Fruit fly (Drosophila melanogaster) ovary, adult (tissue): ENCODE measurements around the gene bora.
A peak's percentile ranks its signal among the peaks of the same experiment; 100 is the strongest.

ENCODE experiments used
- CG17801 ChIP-seq: fragments of 200-800 bp; optimal IDR thresholded peaks from 2 replicates; lab custom pipeline; 2019; ENCODE audit warnings: missing biosample characterization, mild to moderate bottlenecking, missing genetic modification characterization, moderate library complexity; ENCODE audit not compliant: partially characterized antibody

Gene bora

dm6 chr3L:18622422-18622739, at the start of gene bora:
Gene bora, plus strand, starts transcription at chr3L:18622692.
- TF ChIP-seq CG17801 (GFP tag; lab: Kevin White, UChicago), result no peak

dm6 chr3L:18588387-18588786, 34.1 kb upstream of the bora start, which contains the start of gene CG7271:
Gene CG7271, plus strand, starts transcription at chr3L:18588759.
- TF ChIP-seq CG17801 (GFP tag; lab: Kevin White, UChicago), result no peak

DNA sequence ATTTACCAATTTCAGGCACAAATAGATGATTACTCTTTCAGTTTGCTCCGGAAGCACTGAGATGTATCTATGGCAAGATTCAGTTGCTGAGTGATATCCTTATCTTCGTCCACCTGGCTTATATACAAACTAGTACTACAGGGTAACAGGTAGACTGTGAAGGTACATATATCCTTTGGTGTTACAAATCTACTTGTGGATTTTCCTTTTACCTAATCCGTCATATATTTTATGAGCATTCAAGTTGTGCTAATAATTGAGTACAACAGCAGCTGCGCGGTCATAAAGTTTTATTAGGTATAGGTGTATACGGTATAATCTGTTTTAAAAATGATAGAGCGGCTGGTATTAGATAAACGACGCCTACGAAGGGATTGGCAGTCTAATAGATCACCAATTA, 28.8 kb upstream of the bora start, which contains the start of gene term:
TSS of gene term (minus strand) at position 101 of the 400 bp plus-strand sequence.
- TF ChIP-seq CG17801 (GFP tag; lab: Kevin White, UChicago), result no peak

dm6 chr3L:18603125-18603524, 19.4 kb upstream of the bora start, which contains the start of gene CG18234:
Gene CG18234, plus strand, starts transcription at chr3L:18603425.
- no peak for TF ChIP-seq CG17801 (GFP tag; lab: Kevin White, UChicago)

DNA sequence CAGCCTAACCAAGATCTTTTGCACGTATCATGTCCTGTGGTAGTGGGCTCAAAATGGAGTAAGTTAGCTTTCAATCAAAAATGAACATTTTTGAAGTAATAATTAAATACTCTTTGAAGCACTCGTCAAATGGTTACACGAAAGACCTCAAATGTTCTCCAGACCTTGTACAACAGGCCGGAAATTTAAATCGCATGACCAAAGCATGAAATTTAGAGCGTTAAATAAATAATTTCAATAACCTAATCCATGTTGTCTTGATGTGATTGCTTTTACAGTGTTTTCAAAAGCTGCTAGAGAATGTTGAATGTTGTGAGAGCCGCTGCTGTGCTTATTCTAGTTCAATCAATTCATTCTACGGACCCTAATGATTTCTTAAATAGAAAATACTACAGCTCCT, 17.3 kb upstream of the bora start, which contains the start of gene CG18233:
TSS of gene CG18233 (plus strand) at position 301 of the 400 bp plus-strand sequence.
- no peak for TF ChIP-seq CG17801 (GFP tag; lab: Kevin White, UChicago)

DNA sequence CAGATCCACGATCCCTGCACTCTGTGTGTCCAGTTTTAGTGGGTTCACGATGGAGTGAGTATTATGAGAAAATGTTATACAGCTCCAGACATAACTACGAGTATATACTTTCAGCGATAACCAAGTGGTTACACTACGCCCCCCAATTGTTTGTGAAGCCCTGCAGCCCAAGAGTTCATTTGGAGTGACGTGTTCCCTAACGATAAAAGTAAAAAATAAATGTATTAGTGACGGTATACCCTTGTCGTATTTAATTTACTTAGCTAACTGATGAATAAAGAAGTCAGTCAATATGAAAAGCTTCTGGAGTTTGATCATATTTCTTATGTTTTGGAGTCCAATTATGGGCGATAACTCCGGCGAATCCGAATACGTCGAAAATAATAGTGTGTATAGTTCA, 15.3 kb upstream of the bora start, which contains the start of gene CG18231:
TSS of gene CG18231 (plus strand) at position 301 of the 400 bp plus-strand sequence.
- TF ChIP-seq CG17801 (GFP tag; lab: Kevin White, UChicago), result no peak

dm6 chr3L:18609320-18609719, 13.2 kb upstream of the bora start, which contains the start of gene CG32201:
Gene CG32201, plus strand, starts transcription at chr3L:18609620.
- no peak for TF ChIP-seq CG17801 (GFP tag; lab: Kevin White, UChicago)

DNA sequence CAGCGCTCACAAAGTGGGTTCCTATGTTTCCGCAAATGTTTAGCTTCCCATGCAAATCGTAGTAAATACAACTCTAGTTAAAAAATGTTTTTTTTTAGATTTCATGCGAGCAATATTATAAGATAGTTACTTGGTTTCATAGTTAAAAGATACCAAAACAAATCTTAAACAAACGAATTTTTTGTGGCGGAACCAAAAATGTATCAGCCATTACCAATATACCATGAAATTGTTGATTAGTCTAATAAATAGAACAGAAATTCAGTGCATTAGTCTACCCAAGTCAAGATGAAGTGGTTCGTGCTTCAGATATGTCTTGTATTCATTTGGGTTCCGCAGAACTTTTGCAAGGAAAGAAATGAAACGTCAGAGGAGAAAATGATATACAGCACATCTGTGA, 10.9 kb upstream of the bora start, which contains the start of gene CG32199:
TSS of gene CG32199 (plus strand) at position 301 of the 400 bp plus-strand sequence.
- TF ChIP-seq CG17801 (GFP tag; lab: Kevin White, UChicago), result no peak

dm6 chr3L:18617893-18618577, 4.5 kb upstream of the bora start, which contains the start of the genes CG13380 and CG4174:
Gene CG13380, minus strand, starts transcription at chr3L:18617943.
Gene CG4174, minus strand, starts transcription at chr3L:18617943.
- peak; percentile 43 for TF ChIP-seq CG17801 (GFP tag; lab: Kevin White, UChicago)

- no peak for TF ChIP-seq CG17801 (GFP tag; lab: Kevin White, UChicago)
These were observed 1.3 kb upstream of the bora start for dm6 chr3L:18620988-18621734.

DNA sequence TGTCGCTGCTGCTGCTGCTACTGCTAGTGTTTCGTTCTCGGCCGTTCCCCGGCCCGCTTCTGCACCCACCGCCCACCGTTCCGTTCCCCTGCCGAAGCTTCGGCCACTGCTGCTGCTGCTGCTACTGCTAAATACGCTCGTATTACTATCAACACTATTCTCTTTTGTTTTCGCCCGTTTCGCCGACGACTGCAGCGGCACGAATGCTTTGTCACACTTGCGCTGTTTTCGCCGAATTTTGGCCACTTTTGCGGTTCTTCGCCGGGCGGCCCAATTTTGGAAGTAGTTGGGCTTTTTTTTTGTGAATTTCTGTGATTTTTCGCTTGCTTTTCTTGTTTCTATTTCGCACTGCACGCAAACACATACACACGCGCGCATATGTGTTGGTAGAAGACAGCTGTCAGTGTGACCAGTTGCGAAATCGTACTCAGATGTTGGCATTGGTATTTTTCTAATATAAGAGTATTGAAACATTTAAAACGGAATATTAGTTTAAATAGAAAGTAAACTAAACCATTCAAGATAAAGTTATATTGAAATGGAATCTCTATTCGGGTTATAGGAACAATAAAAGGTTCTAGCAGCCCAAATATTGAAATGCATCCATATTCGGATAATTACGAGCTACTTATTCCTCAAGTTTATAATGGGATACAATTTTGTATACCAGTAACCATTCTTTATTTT, 614 bp upstream of the bora start, which contains the start of gene not:
TSS of gene not (minus strand) at position 395 of the 687 bp plus-strand sequence.
- no peak for TF ChIP-seq CG17801 (GFP tag; lab: Kevin White, UChicago)

DNA sequence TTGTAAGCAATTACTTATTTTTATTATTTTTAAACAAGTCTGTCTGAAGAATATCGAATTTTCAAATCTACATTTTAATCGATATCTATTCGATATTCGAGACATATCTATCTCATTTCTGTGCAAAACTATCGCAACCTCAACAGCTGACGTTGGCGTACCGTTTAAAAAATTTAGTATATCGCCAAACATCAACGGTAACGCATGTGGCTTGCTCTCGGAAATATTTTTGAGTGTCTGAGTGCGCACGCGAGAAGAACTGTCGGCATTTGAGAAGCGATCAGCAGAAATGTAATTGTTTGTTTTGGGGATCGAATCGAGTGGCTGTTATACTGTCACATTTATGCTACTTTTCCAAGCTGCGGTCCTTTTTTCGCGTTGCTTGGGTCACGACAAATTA, 3.3 kb downstream of the bora start, which contains the start of gene MYPT-75D:
TSS of gene MYPT-75D (plus strand) at position 174 of the 400 bp plus-strand sequence.
- peak; percentile 57 for TF ChIP-seq CG17801 (GFP tag; lab: Kevin White, UChicago)

- no peak for TF ChIP-seq CG17801 (GFP tag; lab: Kevin White, UChicago)
These were observed 4.1 kb downstream of the bora start for dm6 chr3L:18626451-18627079.
